Worm (Caenorhabditis elegans) whole organism, L4/young adult: ENCODE results near the gene cal-1.

ENCODE experiments used
- W03F9.2 ChIP-seq: fragments of 150-350 bp; optimal IDR thresholded peaks from 2 replicates; lab custom pipeline; 2014; ENCODE audit warnings: missing biosample characterization, missing genetic modification characterization
- dao-5 ChIP-seq: sonication (generic microtip); optimal IDR thresholded peaks from 2 replicates; lab custom pipeline; 2016; ENCODE audit warnings: missing genotype, missing genetic modification characterization, moderate library complexity, missing compliant biosample characterization
- him-1 ChIP-seq: sonication (generic microtip); optimal IDR thresholded peaks from 2 replicates; lab custom pipeline; 2016; ENCODE audit warnings: missing genotype, missing genetic modification reagents, missing genetic modification characterization, missing compliant biosample characterization

ce11 chrV:12517757-12518156, 709 bp upstream of the cal-1 start:
- no peak for TF ChIP-seq dao-5 (tag; lab: Kevin White, UChicago)
- TF ChIP-seq W03F9.2 (tag; lab: Kevin White, UChicago): no peak
- no peak for TF ChIP-seq him-1 (tag; lab: Kevin White, UChicago)
